Fruit fly (Drosophila melanogaster) whole organism, embryonic: ENCODE measurements around the gene CG13766.

Experiments used
- CG10274 ChIP-seq: fragments of 200-800 bp; sonication (Bioruptor generic); optimal IDR thresholded peaks from 3 replicates; lab custom pipeline; 2017; ENCODE audit warnings: missing biosample characterization, mild to moderate bottlenecking, missing genetic modification characterization
- CG3995 ChIP-seq: fragments of 200-800 bp; sonication (Bioruptor generic); optimal IDR thresholded peaks from 3 replicates; lab custom pipeline; 2016; ENCODE audit warnings: missing biosample characterization, missing genetic modification characterization
- Hand ChIP-seq: fragments of 200-800 bp; sonication (Bioruptor generic); optimal IDR thresholded peaks from 2 replicates; lab custom pipeline; 2017; ENCODE audit warnings: mild to moderate bottlenecking, missing biosample characterization, missing genetic modification reagents, missing genetic modification characterization
- PHDP ChIP-seq: fragments of 200-800 bp; sonication (Bioruptor generic); optimal IDR thresholded peaks from 3 replicates; lab custom pipeline; 2018; ENCODE audit warnings: missing biosample characterization, mild to moderate bottlenecking, missing genetic modification characterization, moderate library complexity

DNA sequence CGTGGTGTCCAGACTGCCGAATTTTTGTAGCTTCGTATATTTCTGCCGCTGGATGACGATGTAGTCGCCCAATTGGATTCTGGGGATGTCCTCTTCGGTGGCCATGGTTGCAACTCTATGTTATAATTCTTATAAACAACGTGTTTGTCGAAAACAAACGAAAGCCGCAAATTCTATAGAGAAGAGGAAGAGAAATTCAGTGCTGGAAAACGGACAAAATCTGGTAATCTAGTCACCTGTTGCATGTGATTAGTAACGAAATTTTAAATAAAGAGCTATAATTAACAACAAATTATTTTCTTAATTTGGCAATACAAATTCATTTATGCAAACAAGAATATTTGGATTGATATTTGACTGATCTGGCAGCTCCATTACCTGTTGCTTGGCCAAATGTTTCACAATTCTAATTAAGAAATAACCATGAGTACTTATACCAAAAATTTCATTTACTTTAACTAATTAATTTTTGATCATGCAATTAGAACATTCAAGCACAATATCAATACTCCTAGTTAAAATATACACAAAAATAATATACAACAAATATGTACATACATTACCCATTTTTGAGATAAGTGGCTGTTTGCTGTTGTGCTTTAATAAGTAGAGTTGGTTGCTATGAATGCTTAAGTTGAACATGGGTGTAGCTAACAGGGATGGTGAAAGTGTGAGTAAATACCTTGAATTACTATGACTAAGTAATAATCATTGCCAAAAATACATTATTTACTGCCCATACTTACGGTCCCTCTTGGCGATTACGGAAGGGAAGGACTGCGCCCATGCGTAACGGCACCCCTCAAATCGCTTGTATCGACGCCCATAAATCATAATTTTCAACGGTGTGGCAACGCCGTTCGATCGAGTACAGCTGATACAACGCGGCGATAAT is 4.3 kb downstream of the CG13766 start, which contains the start of the genes Trmt6 and Ent2:
- TF ChIP-seq CG10274 (GFP tag; lab: Kevin White, UChicago), result peak; percentile 87
- TF ChIP-seq PHDP (tag; lab: Kevin White, UChicago), result peak; percentile 91
- TF ChIP-seq Hand (GFP tag; lab: Kevin White, UChicago), result peak; percentile 85
- peak; percentile 92 for TF ChIP-seq CG3995 (GFP tag; lab: Kevin White, UChicago)
